Fruit fly (Drosophila melanogaster) whole organism, pupa: ENCODE results near the gene SdhD.

Experiments used
- CG10348 ChIP-seq: fragments of 200-800 bp; sonication (Bioruptor generic); IDR thresholded peaks from 2 replicates; pipeline ENCODE4 v1.3.6; 2022; ENCODE audit warnings: missing biosample characterization, missing genetic modification characterization
- CG12605 ChIP-seq: fragments of 200-800 bp; sonication (Bioruptor generic); IDR thresholded peaks from 2 replicates; pipeline ENCODE4 v1.3.6; 2022; ENCODE audit warnings: missing biosample characterization, missing genetic modification characterization
- CG13204 ChIP-seq: fragments of 200-800 bp; sonication (Bioruptor generic); optimal IDR thresholded peaks from 2 replicates; lab custom pipeline; 2018; ENCODE audit warnings: missing biosample characterization, mild to moderate bottlenecking, missing genetic modification characterization, moderate library complexity
- CG14655 ChIP-seq: fragments of 200-800 bp; sonication (Bioruptor generic); optimal IDR thresholded peaks from 3 replicates; lab custom pipeline; 2017; ENCODE audit warnings: mild to moderate bottlenecking, missing biosample characterization, missing genetic modification reagents, missing genetic modification characterization
- CG15710 ChIP-seq: fragments of 200-800 bp; sonication (Bioruptor generic); optimal IDR thresholded peaks from 2 replicates; lab custom pipeline; 2018; ENCODE audit warnings: missing biosample characterization, mild to moderate bottlenecking, missing genetic modification characterization, moderate library complexity
- CG17806 ChIP-seq: fragments of 200-800 bp; sonication (Bioruptor generic); optimal IDR thresholded peaks from 2 replicates; lab custom pipeline; 2018; ENCODE audit warnings: missing biosample characterization, mild to moderate bottlenecking, missing genetic modification characterization, moderate library complexity
- CG32121 ChIP-seq: fragments of 200-800 bp; sonication (Bioruptor generic); IDR thresholded peaks from 2 replicates; pipeline ENCODE4 v1.3.6; 2022; ENCODE audit warnings: missing biosample characterization, missing genetic modification characterization
- CG34367 ChIP-seq: fragments of 200-800 bp; sonication (Bioruptor generic); optimal IDR thresholded peaks from 2 replicates; lab custom pipeline; 2018; ENCODE audit warnings: missing biosample characterization, mild to moderate bottlenecking, missing genetic modification characterization
- CG4496 ChIP-seq: fragments of 200-800 bp; sonication (Bioruptor generic); IDR thresholded peaks from 3 replicates; pipeline ENCODE4 v1.3.6; 2022; ENCODE audit warnings: missing biosample characterization, missing genetic modification characterization
- CG8159 ChIP-seq: fragments of 200-800 bp; sonication (Bioruptor generic); optimal IDR thresholded peaks from 3 replicates; lab custom pipeline; 2018; ENCODE audit warnings: missing biosample characterization, mild to moderate bottlenecking, missing genetic modification characterization, moderate library complexity
- CG8301 ChIP-seq: fragments of 200-800 bp; sonication (Bioruptor generic); optimal IDR thresholded peaks from 2 replicates; lab custom pipeline; 2018; ENCODE audit warnings: missing biosample characterization, mild to moderate bottlenecking, missing genetic modification characterization
- CG9948 ChIP-seq: fragments of 200-800 bp; sonication (Bioruptor generic); optimal IDR thresholded peaks from 2 replicates; lab custom pipeline; 2018; ENCODE audit warnings: missing biosample characterization, mild to moderate bottlenecking, missing genetic modification characterization, moderate library complexity
- D1 ChIP-seq: fragments of 200-800 bp; sonication (Bioruptor generic); optimal IDR thresholded peaks from 2 replicates; lab custom pipeline; 2018; ENCODE audit warnings: missing biosample characterization, mild to moderate bottlenecking, missing genetic modification characterization, moderate library complexity
- EcR ChIP-seq: fragments of 200-800 bp; sonication (Bioruptor generic); optimal IDR thresholded peaks from 3 replicates; lab custom pipeline; 2019; ENCODE audit warnings: missing biosample characterization, missing genetic modification characterization, mild to moderate bottlenecking, moderate library complexity, missing genetic modification reagents
- Ets98B ChIP-seq: fragments of 200-800 bp; sonication (Bioruptor generic); IDR thresholded peaks from 2 replicates; pipeline ENCODE4 v1.3.6; 2022; ENCODE audit warnings: missing biosample characterization, missing genetic modification characterization
- Pif1A ChIP-seq: fragments of 200-800 bp; sonication (Bioruptor generic); optimal IDR thresholded peaks from 3 replicates; lab custom pipeline; 2016; ENCODE audit warnings: missing biosample characterization, missing genetic modification characterization
- Pif1B ChIP-seq: fragments of 200-800 bp; sonication (Bioruptor generic); optimal IDR thresholded peaks from 3 replicates; lab custom pipeline; 2016; ENCODE audit warnings: missing biosample characterization, missing genetic modification characterization
- Snoo ChIP-seq: fragments of 200-800 bp; sonication (Bioruptor generic); optimal IDR thresholded peaks from 3 replicates; lab custom pipeline; 2017; ENCODE audit warnings: missing biosample characterization, mild to moderate bottlenecking, missing genetic modification characterization, inconsistent platforms
- fd96Ca ChIP-seq: fragments of 200-800 bp; sonication (Bioruptor generic); IDR thresholded peaks from 3 replicates; pipeline ENCODE4 v1.3.6; 2022; ENCODE audit warnings: missing biosample characterization, missing genetic modification characterization
- gl ChIP-seq: fragments of 200-800 bp; sonication (Bioruptor generic); optimal IDR thresholded peaks from 2 replicates; lab custom pipeline; 2018; ENCODE audit warnings: missing biosample characterization, mild to moderate bottlenecking, missing genetic modification characterization
- rn ChIP-seq: fragments of 200-800 bp; sonication (Bioruptor generic); IDR thresholded peaks from 2 replicates; pipeline ENCODE4 v1.3.6; 2022; ENCODE audit warnings: missing biosample characterization, missing genetic modification characterization

Gene SdhD

dm6 chr3R:23721525-23721924, 38.9 kb downstream of the SdhD start, which contains the start of gene CG10232:
CG10232 (minus strand) TSS chr3R:23721625.
- TF ChIP-seq CG12605 (GFP tag; lab: Robert Waterston, UW) = no peak
- no peak for TF ChIP-seq Snoo (tag; lab: Kevin White, UChicago)
- no peak for TF ChIP-seq CG34367

dm6 chr3R:23718297-23718941, 42.0 kb downstream of the SdhD start, which contains the start of gene nau:
nau (minus strand) TSS chr3R:23718357.
- TF ChIP-seq CG32121 (GFP tag; lab: Robert Waterston, UW) (no peak), Snoo (tag; lab: Kevin White, UChicago) (no peak), CG14655 (GFP tag; lab: Kevin White, UChicago) (no peak), CG34367 (no peak), D1 (no peak), rn (no peak), CG4496 (GFP tag; lab: Robert Waterston, UW) (no peak), Ets98B (GFP tag; lab: Robert Waterston, UW) (no peak), CG8301 (tag; lab: Kevin White, UChicago) (no peak), CG12605 (GFP tag; lab: Robert Waterston, UW) (no peak), EcR (GFP tag; lab: Kevin White, UChicago) (no peak), fd96Ca (GFP tag; lab: Robert Waterston, UW) (no peak), CG15710 (no peak)

- TF ChIP-seq gl = no peak
- no peak for TF ChIP-seq CG8159 (tag; lab: Kevin White, UChicago)
- no peak for TF ChIP-seq CG4496 (GFP tag; lab: Robert Waterston, UW)
- no peak for TF ChIP-seq Ets98B (GFP tag; lab: Robert Waterston, UW)
- no peak for TF ChIP-seq CG14655 (GFP tag; lab: Kevin White, UChicago)
- TF ChIP-seq Pif1B (GFP tag; lab: Kevin White, UChicago) = no peak
- TF ChIP-seq Pif1A (GFP tag; lab: Kevin White, UChicago) = no peak
- TF ChIP-seq CG8301 (tag; lab: Kevin White, UChicago) = no peak
- no peak for TF ChIP-seq CG17806 (tag; lab: Kevin White, UChicago)
- TF ChIP-seq fd96Ca (GFP tag; lab: Robert Waterston, UW) = no peak
- TF ChIP-seq CG15710 = no peak
- no peak for TF ChIP-seq EcR (GFP tag; lab: Kevin White, UChicago)
Measured at dm6 chr3R:23714852-23715251, 45.5 kb downstream of the SdhD start.

dm6 chr3R:23713901-23714300, 46.5 kb downstream of the SdhD start:
- TF ChIP-seq CG32121 (GFP tag; lab: Robert Waterston, UW) (no peak), CG8159 (tag; lab: Kevin White, UChicago) (peak; percentile 74), CG17806 (tag; lab: Kevin White, UChicago) (peak; percentile 61), CG34367 (peak; percentile 70), CG14655 (GFP tag; lab: Kevin White, UChicago) (peak; percentile 51), rn (0 out of 2 replicates have a peak, but pooled peaks have one; percentile 45), CG10348 (GFP tag; lab: Robert Waterston, UW) (no peak), Ets98B (GFP tag; lab: Robert Waterston, UW) (peak; percentile 36; the same call in 1 of the 2 replicates), Pif1B (GFP tag; lab: Kevin White, UChicago) (peak; percentile 75), CG8301 (tag; lab: Kevin White, UChicago) (peak; percentile 54), Snoo (tag; lab: Kevin White, UChicago) (peak; percentile 78), D1 (no peak), CG12605 (GFP tag; lab: Robert Waterston, UW) (peak; percentile 64), gl (no peak), CG15710 (peak; percentile 73), Pif1A (GFP tag; lab: Kevin White, UChicago) (peak; percentile 76), EcR (GFP tag; lab: Kevin White, UChicago) (no peak), CG9948 (peak; percentile 53), CG4496 (GFP tag; lab: Robert Waterston, UW) (peak; percentile 85), CG13204 (GFP tag; lab: Kevin White, UChicago) (no peak), fd96Ca (GFP tag; lab: Robert Waterston, UW) (no peak)

- TF ChIP-seq Snoo (tag; lab: Kevin White, UChicago) = no peak
- TF ChIP-seq fd96Ca (GFP tag; lab: Robert Waterston, UW) = no peak
- TF ChIP-seq rn = no peak
- no peak for TF ChIP-seq CG17806 (tag; lab: Kevin White, UChicago)
- no peak for TF ChIP-seq Pif1A (GFP tag; lab: Kevin White, UChicago)
- no peak for TF ChIP-seq Ets98B (GFP tag; lab: Robert Waterston, UW)
- no peak for TF ChIP-seq CG34367
- TF ChIP-seq CG14655 (GFP tag; lab: Kevin White, UChicago) = no peak
- TF ChIP-seq CG32121 (GFP tag; lab: Robert Waterston, UW) = no peak
- TF ChIP-seq CG4496 (GFP tag; lab: Robert Waterston, UW) = no peak
- TF ChIP-seq CG13204 (GFP tag; lab: Kevin White, UChicago) = no peak
- TF ChIP-seq CG12605 (GFP tag; lab: Robert Waterston, UW) = no peak
- TF ChIP-seq EcR (GFP tag; lab: Kevin White, UChicago) = no peak
- no peak for TF ChIP-seq gl
- TF ChIP-seq D1 = no peak
- TF ChIP-seq CG8159 (tag; lab: Kevin White, UChicago) = no peak
- TF ChIP-seq, all 21 proteins: peak for 0
Measured at dm6 chr3R:23711195-23711594, 49.2 kb downstream of the SdhD start, which contains the start of gene CG10300. CG10300 (plus strand) TSS chr3R:23711527.
